Fruit fly (Drosophila melanogaster): ENCODE data around the gene msd5.

Gene msd5

dm6 chr3L:1352065-1352464, 19.1 kb upstream of the msd5 start (continued):
- TF ChIP-seq TFAM (GFP tag; optimal IDR thresholded peaks at IDR 0.05) (no peak), CG4854 (GFP tag; optimal IDR thresholded peaks at IDR 0.05) (peak; percentile 45), pfk (GFP tag; optimal IDR thresholded peaks at IDR 0.05) (no peak), Trl (optimal IDR thresholded peaks at IDR 0.05) (no peak), Trl (GFP tag; optimal IDR thresholded peaks at IDR 0.05) (peak; percentile 19), Hr39 (optimal IDR thresholded peaks at IDR 0.05) (no peak), cad (GFP tag; optimal IDR thresholded peaks at IDR 0.05) (peak; percentile 41), Scr (GFP tag; IDR thresholded peaks at IDR 0.05; ENCODE audit: partially characterized antibody) (peak; percentile 91), Abd-B (GFP tag; optimal IDR thresholded peaks at IDR 0.05) (peak; percentile 43), CG13296 (GFP tag; optimal IDR thresholded peaks at IDR 0.05) (peak; percentile 15), CG31388 (GFP tag; optimal IDR thresholded peaks at IDR 0.05) (no peak), Dp (GFP tag; optimal IDR thresholded peaks at IDR 0.05) (peak; percentile 7), Drgx (GFP tag; IDR thresholded peaks at IDR 0.05) (no peak), Sin3A (optimal IDR thresholded peaks at IDR 0.05) (no peak), ac (GFP tag; optimal IDR thresholded peaks at IDR 0.05) (no peak), CG12659 (GFP tag; optimal IDR thresholded peaks at IDR 0.05) (peak; percentile 73), CG30431 (GFP tag; optimal IDR thresholded peaks at IDR 0.05) (no peak), CG1529 (GFP tag; optimal IDR thresholded peaks at IDR 0.05) (no peak), slp2 (GFP tag; optimal IDR thresholded peaks at IDR 0.05) (peak; percentile 7), salm (tag; optimal IDR thresholded peaks at IDR 0.05) (peak; percentile 66), C15 (GFP tag; IDR thresholded peaks at IDR 0.05) (no peak), sd (tag; optimal IDR thresholded peaks at IDR 0.05) (peak; percentile 91), CG3995 (GFP tag; optimal IDR thresholded peaks at IDR 0.05) (peak; percentile 84), bsh (GFP tag; optimal IDR thresholded peaks at IDR 0.05) (peak in 1 of 2 experiments; percentile 18), CG10959 (GFP tag; IDR thresholded peaks at IDR 0.05) (no peak), MTF-1 (GFP tag; optimal IDR thresholded peaks at IDR 0.05; ENCODE audit: borderline replicate concordance) (no peak), Dfd (GFP tag; optimal IDR thresholded peaks at IDR 0.05) (no peak), CG31441 (GFP tag; IDR thresholded peaks at IDR 0.05) (peak; percentile 59; the same call in 1 of the 2 replicates), Rx (GFP tag; IDR thresholded peaks at IDR 0.05) (no peak), B-H1 (GFP tag; IDR thresholded peaks at IDR 0.05) (no peak), fd102C (GFP tag; optimal IDR thresholded peaks at IDR 0.05) (no peak), Camta (GFP tag; optimal IDR thresholded peaks at IDR 0.05) (no peak), D (optimal IDR thresholded peaks at IDR 0.05) (no peak), D (GFP tag; optimal IDR thresholded peaks at IDR 0.05) (no peak), CG8944 (GFP tag; optimal IDR thresholded peaks at IDR 0.05) (no peak), CG34422 (GFP tag; IDR thresholded peaks at IDR 0.05) (peak; percentile 22; the same call in 1 of the 3 replicates), pita (GFP tag; optimal IDR thresholded peaks at IDR 0.05) (peak; percentile 34), CG3847 (GFP tag; IDR thresholded peaks at IDR 0.05) (no peak), Atf3 (GFP tag; optimal IDR thresholded peaks at IDR 0.05) (no peak), seq (GFP tag; IDR thresholded peaks at IDR 0.05) (no peak), bcd (GFP tag; optimal IDR thresholded peaks at IDR 0.05) (peak; percentile 10), CG8924 (tag; optimal IDR thresholded peaks at IDR 0.05) (peak; percentile 54), sens (GFP tag) (peak; percentile 86), hkb (optimal IDR thresholded peaks at IDR 0.05) (no peak), hkb (GFP tag; IDR thresholded peaks at IDR 0.05) (0 out of 2 replicates have a peak, but pooled peaks have one; percentile 20), CG4404 (GFP tag; IDR thresholded peaks at IDR 0.05) (no peak), Nf-YB (GFP tag; optimal IDR thresholded peaks at IDR 0.05) (peak; percentile 0), hbn (GFP tag; IDR thresholded peaks at IDR 0.05; ENCODE audit: partially characterized antibody) (peak; percentile 93), Oaz (GFP tag; IDR thresholded peaks at IDR 0.05) (no peak), NC2β (GFP tag; optimal IDR thresholded peaks at IDR 0.05) (peak; percentile 37), CG1603 (tag; optimal IDR thresholded peaks at IDR 0.05) (peak; percentile 50), crc (GFP tag; optimal IDR thresholded peaks at IDR 0.05) (no peak), kay (GFP tag; optimal IDR thresholded peaks at IDR 0.05) (no peak), nau (GFP tag; optimal IDR thresholded peaks at IDR 0.05) (peak; percentile 10)

Measured in whole organism, embryonic.